Worm (Caenorhabditis elegans) whole organism, midembryonic: ENCODE measurements around the gene Y51H4A.1.

Experiments used
- T22C8.4 ChIP-seq: fragments of 200-800 bp; sonication (Bioruptor generic); IDR thresholded peaks from 2 replicates; pipeline ENCODE4 v1.3.6; 2022; ENCODE audit warnings: missing genetic modification characterization, missing compliant biosample characterization
- flt-1 ChIP-seq: fragments of 200-800 bp; sonication (Bioruptor generic); IDR thresholded peaks from 2 replicates; pipeline ENCODE4 v1.3.6; 2022; ENCODE audit warnings: missing genetic modification characterization, missing compliant biosample characterization
- med-1 ChIP-seq: sonication (generic microtip); optimal IDR thresholded peaks from 2 replicates; lab custom pipeline; 2017; ENCODE audit warnings: missing genetic modification characterization, mild to moderate bottlenecking, missing compliant biosample characterization, antibody characterized with exemption, missing genetic modification reagents; ENCODE audit not compliant: insufficient read depth
- ref-1 ChIP-seq: fragments of 200-800 bp; sonication (Bioruptor generic); conservative IDR thresholded peaks from 2 replicates; pipeline ENCODE4 v1.3.6; 2022; ENCODE audit warnings: missing genetic modification reagents, missing genetic modification characterization, missing compliant biosample characterization
- tab-1 ChIP-seq: fragments of 200-800 bp; sonication (Bioruptor generic); IDR thresholded peaks from 2 replicates; pipeline ENCODE4 v1.3.6; 2022; ENCODE audit warnings: missing genetic modification characterization, missing compliant biosample characterization
- ztf-23 ChIP-seq: fragments of 200-800 bp; sonication (Bioruptor generic); IDR thresholded peaks from 2 replicates; pipeline ENCODE4 v1.3.6; 2022; ENCODE audit warnings: missing genetic modification reagents, missing genetic modification characterization, missing compliant biosample characterization
- ztf-29 ChIP-seq: fragments of 200-800 bp; sonication (Bioruptor generic); IDR thresholded peaks from 2 replicates; pipeline ENCODE4 v1.3.6; 2022; ENCODE audit warnings: missing genetic modification reagents, missing genetic modification characterization, missing compliant biosample characterization

ce11 chrIV:16476081-16476480 is 1.0 kb downstream of the Y51H4A.1 start:
- TF ChIP-seq flt-1 (GFP tag; lab: Robert Waterston, UW) (no peak), med-1 (GFP tag; lab: Kevin White, UChicago) (no peak), ref-1 (GFP tag; lab: Robert Waterston, UW) (no peak), tab-1 (GFP tag; lab: Robert Waterston, UW) (no peak), ztf-23 (GFP tag; lab: Robert Waterston, UW) (no peak), T22C8.4 (GFP tag; lab: Robert Waterston, UW) (no peak), ztf-29 (GFP tag; lab: Robert Waterston, UW) (no peak)
